Worm (Caenorhabditis elegans) whole organism, midembryonic: Measurements from ENCODE around the gene ver-4.
A peak's percentile ranks its signal among the peaks of the same experiment; 100 is the strongest.

Experiments
- T22C8.4 ChIP-seq: fragments of 200-800 bp; sonication (Bioruptor generic); IDR thresholded peaks from 2 replicates; pipeline ENCODE4 v1.3.6; 2022; ENCODE audit warnings: missing genetic modification characterization, missing compliant biosample characterization
- cog-1 ChIP-seq: sonication (generic microtip); optimal IDR thresholded peaks from 2 replicates; lab custom pipeline; 2016; ENCODE audit warnings: missing genetic modification characterization, missing compliant biosample characterization
- flt-1 ChIP-seq: fragments of 200-800 bp; sonication (Bioruptor generic); IDR thresholded peaks from 2 replicates; pipeline ENCODE4 v1.3.6; 2022; ENCODE audit warnings: missing genetic modification characterization, missing compliant biosample characterization
- klf-2 ChIP-seq: fragments of 200-800 bp; sonication (Bioruptor generic); conservative IDR thresholded peaks from 2 replicates; pipeline ENCODE4 v1.3.6; 2022; ENCODE audit warnings: missing genetic modification reagents, missing genetic modification characterization, missing compliant biosample characterization
- med-1 ChIP-seq: sonication (generic microtip); optimal IDR thresholded peaks from 2 replicates; lab custom pipeline; 2017; ENCODE audit warnings: missing genetic modification characterization, mild to moderate bottlenecking, missing compliant biosample characterization, antibody characterized with exemption, missing genetic modification reagents; ENCODE audit not compliant: insufficient read depth
- ref-1 ChIP-seq: fragments of 200-800 bp; sonication (Bioruptor generic); conservative IDR thresholded peaks from 2 replicates; pipeline ENCODE4 v1.3.6; 2022; ENCODE audit warnings: missing genetic modification reagents, missing genetic modification characterization, missing compliant biosample characterization
- tab-1 ChIP-seq: fragments of 200-800 bp; sonication (Bioruptor generic); IDR thresholded peaks from 2 replicates; pipeline ENCODE4 v1.3.6; 2022; ENCODE audit warnings: missing genetic modification characterization, missing compliant biosample characterization
- ztf-23 ChIP-seq: fragments of 200-800 bp; sonication (Bioruptor generic); IDR thresholded peaks from 2 replicates; pipeline ENCODE4 v1.3.6; 2022; ENCODE audit warnings: missing genetic modification reagents, missing genetic modification characterization, missing compliant biosample characterization
- ztf-29 ChIP-seq: fragments of 200-800 bp; sonication (Bioruptor generic); IDR thresholded peaks from 2 replicates; pipeline ENCODE4 v1.3.6; 2022; ENCODE audit warnings: missing genetic modification reagents, missing genetic modification characterization, missing compliant biosample characterization

Gene ver-4

ce11 chrX:10979186-10979585, 3.0 kb upstream of the ver-4 start, which contains the start of gene pxn-2:
TSS of gene pxn-2 (minus strand) at chrX:10979286.
- TF ChIP-seq med-1 (GFP tag; lab: Kevin White, UChicago) (no peak), T22C8.4 (no peak), ztf-23 (no peak), ztf-29 (no peak), tab-1 (GFP tag; lab: Robert Waterston, UW) (no peak), cog-1 (tag; lab: Kevin White, UChicago) (no peak), flt-1 (GFP tag; lab: Robert Waterston, UW) (no peak), ref-1 (no peak), klf-2 (GFP tag; lab: Robert Waterston, UW) (no peak)

ce11 chrX:10981374-10981773, 777 bp upstream of the ver-4 start:
- no peak for TF ChIP-seq ztf-23

ce11 chrX:10989286-10989685, 7.1 kb downstream of the ver-4 start:
- TF ChIP-seq flt-1 (GFP tag; lab: Robert Waterston, UW): no peak

- TF ChIP-seq med-1 (GFP tag; lab: Kevin White, UChicago) (no peak), cog-1 (tag; lab: Kevin White, UChicago) (peak; percentile 34), flt-1 (GFP tag; lab: Robert Waterston, UW) (peak; percentile 68)
These were observed 8.2 kb downstream of the ver-4 start for ce11 chrX:10990159-10990854.

ce11 chrX:10990855-10991176, 8.7 kb downstream of the ver-4 start:
- TF ChIP-seq T22C8.4 (no peak), med-1 (GFP tag; lab: Kevin White, UChicago) (no peak), ztf-29 (no peak), ztf-23 (no peak), cog-1 (tag; lab: Kevin White, UChicago) (no peak), ref-1 (no peak), flt-1 (GFP tag; lab: Robert Waterston, UW) (no peak), tab-1 (GFP tag; lab: Robert Waterston, UW) (no peak), klf-2 (GFP tag; lab: Robert Waterston, UW) (no peak)

- TF ChIP-seq ztf-23 (no peak), flt-1 (GFP tag; lab: Robert Waterston, UW) (no peak), tab-1 (GFP tag; lab: Robert Waterston, UW) (no peak), klf-2 (GFP tag; lab: Robert Waterston, UW) (no peak), med-1 (GFP tag; lab: Kevin White, UChicago) (no peak), T22C8.4 (no peak), ztf-29 (no peak), ref-1 (no peak), cog-1 (tag; lab: Kevin White, UChicago) (no peak)
These were observed 9.4 kb downstream of the ver-4 start for ce11 chrX:10991352-10992172.

- TF ChIP-seq ref-1: no peak
- no peak for TF ChIP-seq ztf-23
- no peak for TF ChIP-seq T22C8.4
- no peak for TF ChIP-seq cog-1 (tag; lab: Kevin White, UChicago)
- TF ChIP-seq med-1 (GFP tag; lab: Kevin White, UChicago): no peak
- TF ChIP-seq klf-2 (GFP tag; lab: Robert Waterston, UW): no peak
- no peak for TF ChIP-seq ztf-29
These were observed 10.0 kb downstream of the ver-4 start, which contains the start of gene ver-3 for ce11 chrX:10992177-10992576. TSS of gene ver-3 (plus strand) at chrX:10992477.

- no peak for TF ChIP-seq T22C8.4
- no peak for TF ChIP-seq ref-1
- no peak for TF ChIP-seq ztf-23
- no peak for TF ChIP-seq flt-1 (GFP tag; lab: Robert Waterston, UW)
- TF ChIP-seq tab-1 (GFP tag; lab: Robert Waterston, UW): no peak
- no peak for TF ChIP-seq cog-1 (tag; lab: Kevin White, UChicago)
- no peak for TF ChIP-seq klf-2 (GFP tag; lab: Robert Waterston, UW)
- TF ChIP-seq ztf-29: no peak
- TF ChIP-seq med-1 (GFP tag; lab: Kevin White, UChicago): no peak
These were observed 17.0 kb downstream of the ver-4 start, which contains the start of gene F59F3.6 for ce11 chrX:10999176-10999575. TSS of gene F59F3.6 (minus strand) at chrX:10999276.

- TF ChIP-seq tab-1 (GFP tag; lab: Robert Waterston, UW): no peak
- TF ChIP-seq med-1 (GFP tag; lab: Kevin White, UChicago): no peak
- no peak for TF ChIP-seq flt-1 (GFP tag; lab: Robert Waterston, UW)
These were observed 19.6 kb downstream of the ver-4 start, which contains the start of gene col-177 for ce11 chrX:11001750-11002149. TSS of gene col-177 (minus strand) at chrX:11001850.

ce11 chrX:11003701-11004100, 21.6 kb downstream of the ver-4 start:
- no peak for TF ChIP-seq ztf-23
- no peak for TF ChIP-seq T22C8.4
- no peak for TF ChIP-seq med-1 (GFP tag; lab: Kevin White, UChicago)
- no peak for TF ChIP-seq ref-1
- TF ChIP-seq tab-1 (GFP tag; lab: Robert Waterston, UW): no peak
- no peak for TF ChIP-seq cog-1 (tag; lab: Kevin White, UChicago)
- no peak for TF ChIP-seq flt-1 (GFP tag; lab: Robert Waterston, UW)
- TF ChIP-seq klf-2 (GFP tag; lab: Robert Waterston, UW): no peak
- no peak for TF ChIP-seq ztf-29
